Fruit fly (Drosophila melanogaster): ENCODE data around the gene Cyp9f3.

Gene Cyp9f3

DNA sequence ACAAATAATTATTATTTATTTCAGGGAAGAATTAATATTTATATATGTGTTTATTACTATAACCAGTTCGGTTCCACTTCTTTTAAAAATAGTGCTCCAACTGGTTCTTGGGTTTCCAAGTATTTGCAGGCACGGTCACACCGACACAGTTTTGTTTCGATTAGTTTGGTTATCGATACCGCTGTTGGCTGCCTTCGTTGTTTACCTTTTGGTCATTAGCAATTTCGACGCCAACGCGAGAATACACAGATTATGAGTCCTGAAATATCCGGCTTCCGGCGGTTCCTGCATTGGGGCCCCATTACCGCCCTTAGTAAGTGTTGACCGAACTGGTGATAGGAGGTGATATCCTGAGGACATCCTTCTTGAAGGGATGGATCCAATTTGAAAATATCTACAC is 9.4 kb upstream of the Cyp9f3 start, which contains the start of gene CG5196 (continued):
- TF ChIP-seq oc (tag; optimal IDR thresholded peaks at IDR 0.05): no peak
- TF ChIP-seq Med (GFP tag): peak; percentile 49
- no peak for TF ChIP-seq nau (GFP tag; optimal IDR thresholded peaks at IDR 0.05)
- TF ChIP-seq gcm (GFP tag; optimal IDR thresholded peaks at IDR 0.05): no peak
- no peak for TF ChIP-seq CG7357 (GFP tag; IDR thresholded peaks at IDR 0.05)
- TF ChIP-seq Dfd (GFP tag; optimal IDR thresholded peaks at IDR 0.05): no peak
- TF ChIP-seq CG16815 (GFP tag; optimal IDR thresholded peaks at IDR 0.05): no peak
- TF ChIP-seq Doc2 (GFP tag; IDR thresholded peaks at IDR 0.05): no peak
- no peak for TF ChIP-seq Eip74EF (GFP tag; optimal IDR thresholded peaks at IDR 0.05)
- TF ChIP-seq tll (GFP tag; optimal IDR thresholded peaks at IDR 0.05): no peak
- no peak for TF ChIP-seq ATbp (GFP tag; optimal IDR thresholded peaks at IDR 0.05)
- peak; percentile 5 for TF ChIP-seq jumu (GFP tag; optimal IDR thresholded peaks at IDR 0.05)
- no peak for TF ChIP-seq ttk (GFP tag; IDR thresholded peaks at IDR 0.05)
- no peak for TF ChIP-seq CG2875 (GFP tag; optimal IDR thresholded peaks at IDR 0.05)
- peak; percentile 55; the same call in 2 of the 3 replicates for TF ChIP-seq CG7963 (GFP tag; IDR thresholded peaks at IDR 0.05; ENCODE audit: partially characterized antibody)
- TF ChIP-seq Aef1 (GFP tag; IDR thresholded peaks at IDR 0.05): no peak
- peak; percentile 34 for TF ChIP-seq Sry-β (GFP tag; optimal IDR thresholded peaks at IDR 0.05)
- no peak for TF ChIP-seq CG14441 (GFP tag; IDR thresholded peaks at IDR 0.05)
- TF ChIP-seq CG15601 (tag; optimal IDR thresholded peaks at IDR 0.05): no peak
- no peak; the same call in 1 of the 2 replicates for TF ChIP-seq CG14014 (GFP tag; IDR thresholded peaks at IDR 0.05)
- TF ChIP-seq Jarid2 (GFP tag; optimal IDR thresholded peaks at IDR 0.05): no peak
- no peak for TF ChIP-seq br (optimal IDR thresholded peaks at IDR 0.05)
- no peak for TF ChIP-seq CG10543 (GFP tag; optimal IDR thresholded peaks at IDR 0.05)
- TF ChIP-seq CG9932 (GFP tag; IDR thresholded peaks at IDR 0.05): no peak
- TF ChIP-seq bsh (GFP tag; optimal IDR thresholded peaks at IDR 0.05): no peak
- TF ChIP-seq ssp (GFP tag; IDR thresholded peaks at IDR 0.05): no peak
- peak; percentile 61; the same call in 2 of the 3 replicates for TF ChIP-seq vnd (GFP tag; IDR thresholded peaks at IDR 0.05; ENCODE audit: partially characterized antibody)
- TF ChIP-seq odd (GFP tag; optimal IDR thresholded peaks at IDR 0.05): no peak
- no peak for TF ChIP-seq Sox100B (GFP tag; optimal IDR thresholded peaks at IDR 0.05)
- TF ChIP-seq CG7745 (tag; optimal IDR thresholded peaks at IDR 0.05): no peak
- no peak for TF ChIP-seq CG10462 (GFP tag; optimal IDR thresholded peaks at IDR 0.05)
- TF ChIP-seq inv (GFP tag; IDR thresholded peaks at IDR 0.05; ENCODE audit: partially characterized antibody): peak; percentile 51; the same call in 1 of the 2 replicates
- no peak for TF ChIP-seq ase (GFP tag; IDR thresholded peaks at IDR 0.05)
- TF ChIP-seq fru (optimal IDR thresholded peaks at IDR 0.05): no peak
- TF ChIP-seq kay (GFP tag; optimal IDR thresholded peaks at IDR 0.05): no peak
- no peak for TF ChIP-seq CG18262 (tag; optimal IDR thresholded peaks at IDR 0.05)
- TF ChIP-seq CG4730 (GFP tag; IDR thresholded peaks at IDR 0.05): no peak
- no peak for TF ChIP-seq Ssrp (tag; optimal IDR thresholded peaks at IDR 0.05)
- no peak for TF ChIP-seq Asciz (GFP tag; optimal IDR thresholded peaks at IDR 0.05)
- TF ChIP-seq CG17612 (GFP tag; IDR thresholded peaks at IDR 0.05): no peak
- TF ChIP-seq CG4424 (GFP tag; optimal IDR thresholded peaks at IDR 0.05): no peak
- no peak for TF ChIP-seq CG7271 (tag; optimal IDR thresholded peaks at IDR 0.05)
- TF ChIP-seq CG9817 (tag; optimal IDR thresholded peaks at IDR 0.05): no peak
- peak; percentile 49 for TF ChIP-seq HLHmδ (GFP tag; optimal IDR thresholded peaks at IDR 0.05)
- no peak for TF ChIP-seq otp (GFP tag; IDR thresholded peaks at IDR 0.05)
- no peak for TF ChIP-seq C15 (GFP tag; IDR thresholded peaks at IDR 0.05)
- peak; percentile 9 for TF ChIP-seq repo (GFP tag; optimal IDR thresholded peaks at IDR 0.05)
- no peak for TF ChIP-seq Drgx (GFP tag; IDR thresholded peaks at IDR 0.05)
- TF ChIP-seq CG3726 (GFP tag; IDR thresholded peaks at IDR 0.05): no peak; the same call in 2 of the 3 replicates
- peak; percentile 75 for TF ChIP-seq gfzf (GFP tag; optimal IDR thresholded peaks at IDR 0.05)
- TF ChIP-seq CG33557 (GFP tag; optimal IDR thresholded peaks at IDR 0.05): no peak

Measured in whole organism, embryonic.